Worm (Caenorhabditis elegans) whole organism, mixed stage, embryonic: ENCODE data around the gene pud-3.
"Not testable (repeated sequence)": the region's sequence is repeated elsewhere in the genome, so short reads cannot be mapped to it uniquely, and the experiment has no call there.

Experiments used
- M03D4.4 ChIP-seq: sonication (generic microtip); optimal IDR thresholded peaks from 2 replicates; lab custom pipeline; 2017; ENCODE audit warnings: mild to moderate bottlenecking, missing genetic modification characterization, missing compliant biosample characterization
- bed-3 ChIP-seq: fragments of 200-800 bp; sonication (Bioruptor generic); optimal IDR thresholded peaks from 3 replicates; lab custom pipeline; 2018; ENCODE audit warnings: mild to moderate bottlenecking, missing genetic modification characterization, moderate library complexity, missing compliant biosample characterization
- blmp-1 ChIP-seq: fragments of 150-350 bp; optimal IDR thresholded peaks from 2 replicates; lab custom pipeline; 2014; ENCODE audit warnings: missing biosample characterization, missing genetic modification characterization
- ceh-43 ChIP-seq: fragments of 200-800 bp; sonication (Bioruptor generic); optimal IDR thresholded peaks from 2 replicates; lab custom pipeline; 2018; ENCODE audit warnings: mild to moderate bottlenecking, missing genetic modification characterization, moderate library complexity, missing compliant biosample characterization
- ceh-83 ChIP-seq: fragments of 200-800 bp; sonication (Bioruptor generic); optimal IDR thresholded peaks from 2 replicates; lab custom pipeline; 2018; ENCODE audit warnings: mild to moderate bottlenecking, missing genetic modification characterization, missing compliant biosample characterization
- cnd-1 ChIP-seq: fragments of 200-800 bp; sonication (Bioruptor generic); optimal IDR thresholded peaks from 2 replicates; lab custom pipeline; 2018; ENCODE audit warnings: mild to moderate bottlenecking, missing genetic modification characterization, missing compliant biosample characterization
- drap-1 ChIP-seq: fragments of 200-800 bp; sonication (Bioruptor generic); optimal IDR thresholded peaks from 3 replicates; lab custom pipeline; 2018; ENCODE audit warnings: mild to moderate bottlenecking, missing genetic modification characterization, missing compliant biosample characterization
- elt-3 ChIP-seq: fragments of 150-350 bp; optimal IDR thresholded peaks from 2 replicates; lab custom pipeline; 2014; ENCODE audit warnings: missing biosample characterization, missing genetic modification characterization
- flh-1 ChIP-seq: fragments of 200-800 bp; sonication (Bioruptor generic); optimal IDR thresholded peaks from 2 replicates; lab custom pipeline; 2018; ENCODE audit warnings: mild to moderate bottlenecking, missing genetic modification characterization, moderate library complexity, missing compliant biosample characterization
- ham-2 ChIP-seq: fragments of 200-800 bp; sonication (Bioruptor generic); optimal IDR thresholded peaks from 2 replicates; lab custom pipeline; 2018; ENCODE audit warnings: mild to moderate bottlenecking, missing genetic modification characterization, missing compliant biosample characterization
- lin-13 ChIP-seq: fragments of 150-350 bp; optimal IDR thresholded peaks from 2 replicates; lab custom pipeline; 2014; ENCODE audit warnings: missing biosample characterization, missing genetic modification characterization
- lin-32 ChIP-seq: fragments of 200-800 bp; sonication (Bioruptor generic); optimal IDR thresholded peaks from 2 replicates; lab custom pipeline; 2018; ENCODE audit warnings: mild to moderate bottlenecking, missing genetic modification characterization, missing compliant biosample characterization
- lsy-2 ChIP-seq: fragments of 150-350 bp; optimal IDR thresholded peaks from 2 replicates; lab custom pipeline; 2014; ENCODE audit warnings: missing biosample characterization, missing genetic modification characterization
- mab-5 ChIP-seq: fragments of 150-350 bp; optimal IDR thresholded peaks from 2 replicates; lab custom pipeline; 2014; ENCODE audit warnings: missing biosample characterization, missing genetic modification characterization
- mep-1 ChIP-seq: fragments of 150-350 bp; optimal IDR thresholded peaks from 2 replicates; lab custom pipeline; 2017; ENCODE audit warnings: missing biosample characterization, missing genetic modification reagents, missing genetic modification characterization, inconsistent platforms
- mls-2 ChIP-seq: sonication (generic microtip); optimal IDR thresholded peaks from 2 replicates; lab custom pipeline; 2016; ENCODE audit warnings: mild to moderate bottlenecking, missing genetic modification characterization, moderate library complexity, missing compliant biosample characterization
- nhr-12 ChIP-seq: fragments of 150-350 bp; optimal IDR thresholded peaks from 2 replicates; lab custom pipeline; 2014; ENCODE audit warnings: missing biosample characterization, missing genetic modification characterization
- nhr-2 ChIP-seq: fragments of 150-350 bp; optimal IDR thresholded peaks from 2 replicates; lab custom pipeline; 2014; ENCODE audit warnings: missing biosample characterization, missing genetic modification characterization
- nhr-237 ChIP-seq: fragments of 150-350 bp; optimal IDR thresholded peaks from 2 replicates; lab custom pipeline; 2014; ENCODE audit warnings: missing biosample characterization, missing genetic modification characterization
- nhr-28 ChIP-seq: fragments of 150-350 bp; optimal IDR thresholded peaks from 2 replicates; lab custom pipeline; 2014; ENCODE audit warnings: missing biosample characterization, missing genetic modification characterization
- sem-2 ChIP-seq: fragments of 200-800 bp; sonication (Bioruptor generic); optimal IDR thresholded peaks from 2 replicates; lab custom pipeline; 2018; ENCODE audit warnings: mild to moderate bottlenecking, missing genetic modification characterization, missing compliant biosample characterization
- snpc-4 ChIP-seq: fragments of 150-350 bp; optimal IDR thresholded peaks from 2 replicates; lab custom pipeline; 2014; ENCODE audit warnings: missing biosample characterization, missing genetic modification characterization
- sptf-1 ChIP-seq: sonication (generic microtip); optimal IDR thresholded peaks from 2 replicates; lab custom pipeline; 2017; ENCODE audit warnings: mild to moderate bottlenecking, missing genetic modification characterization, moderate library complexity, missing compliant biosample characterization
- tbx-8 ChIP-seq: fragments of 200-800 bp; sonication (Bioruptor generic); optimal IDR thresholded peaks from 2 replicates; lab custom pipeline; 2018; ENCODE audit warnings: mild to moderate bottlenecking, missing genetic modification characterization, moderate library complexity, missing compliant biosample characterization
- unc-120 ChIP-seq: sonication (generic microtip); optimal IDR thresholded peaks from 2 replicates; lab custom pipeline; 2017; ENCODE audit warnings: missing genetic modification characterization, missing compliant biosample characterization; ENCODE audit not compliant: poor library complexity, severe bottlenecking
- unc-39 ChIP-seq: fragments of 150-350 bp; optimal IDR thresholded peaks from 2 replicates; lab custom pipeline; 2014; ENCODE audit warnings: missing biosample characterization, missing genetic modification characterization
- unc-62 ChIP-seq: fragments of 150-350 bp; optimal IDR thresholded peaks from 2 replicates; lab custom pipeline; 2014; ENCODE audit warnings: missing biosample characterization, missing genetic modification reagents, missing genetic modification characterization
- zip-8 ChIP-seq: fragments of 150-350 bp; optimal IDR thresholded peaks from 2 replicates; lab custom pipeline; 2014; ENCODE audit warnings: missing biosample characterization, missing genetic modification characterization
- ztf-11 ChIP-seq: fragments of 150-350 bp; optimal IDR thresholded peaks from 2 replicates; lab custom pipeline; 2014; ENCODE audit warnings: missing biosample characterization, missing genetic modification characterization

Gene pud-3

DNA sequence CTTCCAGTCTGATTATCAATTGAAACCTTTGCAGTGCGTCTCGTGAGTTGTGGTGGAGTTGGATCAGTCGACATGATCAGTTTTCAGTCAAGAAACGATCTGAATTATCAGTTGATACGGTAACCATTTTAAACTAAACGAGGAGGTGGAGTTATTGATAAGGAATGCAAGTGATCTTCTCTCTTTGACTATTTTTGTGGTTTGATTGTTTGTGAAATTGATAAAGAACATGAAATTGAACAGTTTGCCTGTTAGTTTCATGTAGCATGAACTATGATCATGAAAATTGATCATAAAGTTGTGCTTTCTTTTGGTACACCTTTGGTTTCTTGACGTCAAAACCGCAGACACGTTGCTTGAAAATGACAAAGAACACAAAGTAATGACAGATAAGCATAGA, 2.5 kb downstream of the pud-3 start, which contains the start of gene pud-1.2:
Gene pud-1.2, minus strand, starts transcription at position 101 of the 400 bp plus-strand sequence.
- not testable (repeated sequence) for TF ChIP-seq blmp-1 (tag; lab: Kevin White, UChicago); nhr-28 (tag; lab: Kevin White, UChicago); tbx-8
- TF ChIP-seq, all 35 proteins: peak for 0; not testable (repeated sequence) for 35

DNA sequence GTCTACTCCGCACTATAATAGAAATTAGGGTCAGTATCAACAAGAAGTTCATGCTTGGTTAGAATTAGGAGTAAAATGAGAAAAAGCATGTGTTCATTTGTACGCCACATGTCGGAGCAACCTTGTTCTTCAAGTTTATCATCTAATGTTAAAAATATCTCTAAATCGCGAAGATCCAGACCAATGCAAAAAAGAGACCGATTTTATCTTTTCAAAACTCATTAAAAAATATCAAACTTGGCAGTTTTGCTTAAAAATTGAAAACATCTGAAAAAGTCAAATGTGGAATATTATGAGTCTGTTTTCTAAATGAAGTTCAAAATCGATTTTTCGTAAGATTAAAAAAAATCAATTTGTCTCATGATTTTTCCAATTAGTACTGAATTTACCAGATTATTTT, 4.0 kb downstream of the pud-3 start, which contains the start of gene Y19D10B.6:
Gene Y19D10B.6, minus strand, starts transcription at position 101 of the 400 bp plus-strand sequence.
- not testable (repeated sequence) for TF ChIP-seq ham-2 (GFP tag; lab: Kevin White, UChicago); elt-3; ztf-11

DNA sequence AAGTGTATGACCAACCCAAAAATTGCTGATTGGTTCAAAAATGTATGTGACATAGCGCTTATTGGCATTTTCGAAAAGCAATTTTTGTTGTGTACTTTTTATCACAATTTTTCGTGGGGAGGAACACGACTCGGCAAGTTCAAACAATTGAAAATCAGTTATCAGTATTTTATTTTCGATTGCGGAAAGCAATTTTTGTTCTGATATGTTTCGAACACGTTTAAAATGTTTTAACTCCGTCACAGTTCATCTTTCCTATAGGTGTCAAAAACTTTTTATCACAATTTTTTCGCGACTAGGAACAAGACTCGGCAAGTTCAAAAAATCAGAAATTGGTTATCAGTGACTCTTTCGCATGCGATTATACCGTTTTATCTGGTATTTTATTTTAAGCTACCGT, 16.7 kb downstream of the pud-3 start:
- TF ChIP-seq unc-62 (no peak), ztf-11 (no peak), lsy-2 (no peak), ham-2 (GFP tag; lab: Kevin White, UChicago) (no peak), unc-39 (no peak), tbx-8 (no peak), ceh-83 (GFP tag; lab: Kevin White, UChicago) (no peak), cnd-1 (tag; lab: Kevin White, UChicago) (no peak), nhr-237 (no peak), M03D4.4 (no peak), bed-3 (GFP tag; lab: Kevin White, UChicago) (no peak), unc-120 (no peak), mep-1 (no peak), sptf-1 (tag; lab: Kevin White, UChicago) (no peak), elt-3 (no peak), flh-1 (GFP tag; lab: Kevin White, UChicago) (no peak), sem-2 (no peak)

DNA sequence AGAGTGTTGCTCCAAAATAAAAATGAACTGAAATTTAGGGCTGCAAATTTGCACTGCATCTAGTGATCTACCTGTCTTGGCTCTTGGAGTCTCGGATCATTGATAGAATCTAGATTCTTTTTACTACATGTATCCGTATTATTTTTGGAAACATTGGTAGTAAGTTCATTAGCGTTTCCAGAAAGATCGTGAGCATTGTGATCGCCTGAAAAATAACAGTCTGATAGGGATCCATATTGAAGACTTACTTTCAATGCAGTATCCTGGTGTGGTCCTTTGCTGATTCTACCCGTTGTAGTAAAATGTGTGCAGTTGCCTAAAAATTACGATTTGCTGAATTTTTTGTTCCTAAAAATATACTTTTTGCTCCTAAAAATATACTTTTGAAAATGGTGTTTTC, 18.6 kb downstream of the pud-3 start:
- TF ChIP-seq snpc-4 (tag; lab: Kevin White, UChicago) (no peak), nhr-12 (tag; lab: Kevin White, UChicago) (no peak)

DNA sequence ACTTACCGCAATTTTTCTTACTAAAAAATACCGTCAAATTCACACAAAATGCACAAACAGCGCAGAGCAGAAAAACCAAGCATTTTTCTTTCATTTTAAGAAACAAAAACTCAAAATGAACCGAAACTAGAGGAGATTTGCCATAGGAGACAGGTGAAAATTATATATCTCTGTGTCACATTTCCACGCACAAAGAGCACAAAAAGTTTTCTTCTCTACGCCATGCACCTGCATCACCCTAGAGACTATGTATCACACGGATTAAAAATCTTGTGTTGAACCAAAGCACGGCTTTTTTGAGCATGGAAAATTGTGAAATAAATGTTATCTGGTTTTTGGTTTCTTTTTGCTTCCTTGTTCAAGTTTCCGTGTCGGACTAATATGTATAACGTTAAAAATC, 21.2 kb downstream of the pud-3 start, which contains the start of gene irld-15:
Gene irld-15, minus strand, starts transcription at position 101 of the 400 bp plus-strand sequence.
- TF ChIP-seq mls-2 (tag; lab: Kevin White, UChicago) (no peak), nhr-237 (no peak), mep-1 (no peak), elt-3 (no peak), ham-2 (GFP tag; lab: Kevin White, UChicago) (no peak), flh-1 (GFP tag; lab: Kevin White, UChicago) (no peak), lsy-2 (no peak), tbx-8 (no peak), mab-5 (tag; lab: Kevin White, UChicago) (no peak), snpc-4 (tag; lab: Kevin White, UChicago) (no peak), nhr-12 (tag; lab: Kevin White, UChicago) (no peak), zip-8 (tag; lab: Kevin White, UChicago) (no peak), nhr-2 (tag; lab: Kevin White, UChicago) (no peak), drap-1 (GFP tag; lab: Kevin White, UChicago) (no peak), lin-32 (GFP tag; lab: Kevin White, UChicago) (no peak), ceh-43 (no peak), lin-13 (tag; lab: Kevin White, UChicago) (no peak), unc-62 (no peak), bed-3 (GFP tag; lab: Kevin White, UChicago) (no peak)

DNA sequence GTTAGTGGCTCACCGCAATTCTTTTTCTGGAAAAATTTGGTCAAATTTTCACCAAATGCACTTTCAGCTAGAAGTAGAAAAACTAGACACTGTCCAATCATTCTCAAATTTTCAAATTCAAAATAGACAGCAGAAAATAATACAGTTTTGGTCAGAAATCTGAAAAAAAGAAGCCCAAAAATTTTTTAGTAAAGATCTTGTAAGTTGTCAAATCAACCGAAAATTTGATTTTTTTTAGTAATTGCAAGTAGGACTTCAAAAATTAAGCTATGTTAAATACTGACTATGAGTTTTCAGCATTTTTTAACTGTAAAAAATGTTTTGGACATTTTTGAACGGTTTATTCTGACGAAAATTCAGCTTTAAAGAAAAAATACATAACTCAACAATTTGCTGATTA, 24.0 kb downstream of the pud-3 start, which contains the start of gene Y19D10B.8:
Gene Y19D10B.8, minus strand, starts transcription at position 101 of the 400 bp plus-strand sequence.
- TF ChIP-seq flh-1 (GFP tag; lab: Kevin White, UChicago): no peak
- TF ChIP-seq mls-2 (tag; lab: Kevin White, UChicago): no peak
- no peak for TF ChIP-seq tbx-8
- no peak for TF ChIP-seq mab-5 (tag; lab: Kevin White, UChicago)
- no peak for TF ChIP-seq cnd-1 (tag; lab: Kevin White, UChicago)
- TF ChIP-seq snpc-4 (tag; lab: Kevin White, UChicago): no peak
